Worm (Caenorhabditis elegans): ENCODE measurements around the gene F32A11.1.

The F32A11.1 gene

DNA sequence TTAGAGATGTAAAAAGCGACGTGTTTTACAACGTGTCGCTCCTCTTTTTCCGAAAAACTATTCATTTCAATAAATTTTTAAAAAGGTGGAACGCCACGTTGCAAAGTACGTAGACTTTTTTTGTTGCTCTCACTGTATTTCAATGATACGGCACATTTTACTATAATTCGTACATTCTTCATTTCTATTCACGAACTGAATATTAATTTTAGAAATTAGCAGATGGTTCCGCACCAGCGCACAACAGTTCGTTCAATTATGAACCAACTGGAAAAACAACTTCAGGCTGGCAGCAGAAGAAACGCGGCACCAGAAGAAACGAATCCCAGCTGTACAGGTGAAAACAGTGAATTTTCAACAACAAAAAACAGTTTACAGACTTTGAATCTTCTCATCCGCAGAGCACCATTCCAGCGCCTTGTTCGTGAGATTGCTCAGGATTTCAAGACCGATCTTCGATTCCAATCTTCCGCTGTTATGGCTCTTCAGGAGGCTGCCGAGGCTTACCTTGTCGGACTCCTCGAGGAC lies 26.2 kb downstream of the F32A11.1 start, which contains the start of the genes W09H1.4 and his-73:
TSS of gene W09H1.4 (plus strand) at position 301 of the 528 bp plus-strand sequence.
TSS of gene his-73 (plus strand) at position 478 of the 528 bp plus-strand sequence.
- no peak for TF ChIP-seq elt-4 (tag; optimal IDR thresholded peaks at IDR 0.05)
- TF ChIP-seq ref-2 (tag; optimal IDR thresholded peaks at IDR 0.05), result no peak
- no peak for TF ChIP-seq dmd-4 (tag; optimal IDR thresholded peaks at IDR 0.05; ENCODE audit: borderline replicate concordance)
- TF ChIP-seq ceh-14 (tag; optimal IDR thresholded peaks at IDR 0.05), result no peak

DNA sequence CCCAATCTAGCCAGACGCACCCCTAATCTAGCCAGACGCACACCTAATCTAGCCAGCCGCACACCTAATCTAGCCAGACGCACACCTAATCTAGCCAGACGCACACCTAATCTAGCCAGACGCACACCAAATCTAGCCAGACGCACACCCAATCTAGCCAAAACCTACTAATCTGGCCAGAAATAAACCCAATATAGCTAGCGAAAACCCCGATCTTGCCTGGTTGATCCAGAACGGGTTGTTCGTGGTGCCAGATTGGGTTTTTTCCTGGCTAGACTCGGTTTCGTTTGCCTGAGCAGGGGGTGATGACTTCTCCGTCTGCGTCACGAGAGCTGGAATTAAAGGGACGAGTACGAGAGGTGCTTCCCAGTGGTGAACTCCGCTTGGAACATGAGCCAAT lies 27.0 kb downstream of the F32A11.1 start, which contains the start of gene W09H1.3:
TSS of gene W09H1.3 (plus strand) at position 301 of the 400 bp plus-strand sequence.
- TF ChIP-seq dve-1 (tag; optimal IDR thresholded peaks at IDR 0.05) (no peak), dmd-4 (tag; optimal IDR thresholded peaks at IDR 0.05; ENCODE audit: borderline replicate concordance) (no peak), unc-42 (tag; optimal IDR thresholded peaks at IDR 0.05) (no peak), ceh-2 (tag; optimal IDR thresholded peaks at IDR 0.05) (no peak)

DNA sequence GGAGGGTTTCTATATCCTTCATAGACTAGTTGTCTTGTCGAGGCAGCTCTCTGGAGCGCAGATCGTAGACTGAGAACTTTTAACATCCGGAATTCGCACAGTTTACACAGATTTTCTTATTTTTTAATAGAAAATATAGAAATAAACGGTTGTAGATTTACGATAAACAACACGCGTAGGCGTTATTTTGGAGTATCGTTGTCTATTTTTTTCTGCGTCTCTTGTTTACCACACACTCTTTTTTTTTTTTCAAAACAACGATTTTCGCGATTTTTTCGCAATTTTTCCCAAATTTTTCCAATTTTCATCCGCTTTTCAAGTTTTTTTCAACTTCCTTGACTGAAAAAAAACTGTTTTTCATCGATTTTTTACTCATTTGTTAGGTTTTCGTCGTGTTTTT lies 30.1 kb downstream of the F32A11.1 start, which contains the start of gene mecr-1:
TSS of gene mecr-1 (minus strand) at position 127 of the 400 bp plus-strand sequence.
- TF ChIP-seq dve-1 (tag; optimal IDR thresholded peaks at IDR 0.05) (no peak), ceh-31 (tag; optimal IDR thresholded peaks at IDR 0.05) (peak; percentile 42)

DNA sequence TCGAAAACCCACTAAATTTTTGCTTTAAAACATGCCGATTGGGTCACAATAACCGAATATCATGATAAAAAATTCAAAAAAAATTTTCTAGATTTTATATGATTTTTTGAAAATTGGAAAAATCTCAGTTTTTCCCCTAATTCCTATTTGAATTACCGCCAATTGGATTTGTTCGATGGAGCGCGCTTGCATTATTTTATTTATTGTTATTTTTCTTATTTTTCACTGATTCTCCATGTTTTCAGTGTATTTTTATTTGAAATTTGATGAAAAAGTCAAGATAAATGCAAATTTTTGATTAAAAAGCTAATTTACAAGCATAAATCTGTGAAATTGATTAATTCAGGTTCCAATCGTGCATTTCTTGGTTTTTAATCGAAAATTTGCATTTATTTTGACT lies 31.0 kb downstream of the F32A11.1 start:
- no peak for TF ChIP-seq pros-1 (tag; optimal IDR thresholded peaks at IDR 0.05)
- TF ChIP-seq ceh-48 (tag; optimal IDR thresholded peaks at IDR 0.05), result no peak
- TF ChIP-seq ref-2 (tag; optimal IDR thresholded peaks at IDR 0.05), result no peak
- no peak for TF ChIP-seq Y22D7AL.16 (tag; optimal IDR thresholded peaks at IDR 0.05)

DNA sequence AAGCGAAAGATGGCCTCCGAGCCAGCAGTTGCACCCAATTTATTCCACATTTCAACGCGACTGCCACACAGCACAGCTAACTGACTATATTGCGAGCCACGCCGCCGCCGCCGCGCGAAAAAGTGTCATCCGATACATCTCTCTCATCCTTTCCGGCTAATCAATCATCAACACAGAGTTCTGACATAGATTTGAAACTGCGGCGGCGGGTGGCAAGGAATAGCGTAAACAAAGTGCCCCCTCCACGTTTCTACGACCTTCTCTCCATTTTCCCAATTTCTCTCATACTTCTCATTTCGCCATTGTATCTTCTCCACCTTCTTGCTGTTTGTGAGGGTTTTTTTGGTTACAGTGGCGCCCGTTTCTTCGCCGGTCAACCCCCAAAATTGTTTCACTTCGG lies 32.2 kb downstream of the F32A11.1 start:
- peak; percentile 56 for TF ChIP-seq tbx-2 (tag; optimal IDR thresholded peaks at IDR 0.05)
- TF ChIP-seq zip-5 (tag; optimal IDR thresholded peaks at IDR 0.05), result no peak
- peak; percentile 83 for TF ChIP-seq ceh-34 (tag; optimal IDR thresholded peaks at IDR 0.05)
- TF ChIP-seq rnt-1 (tag; optimal IDR thresholded peaks at IDR 0.05), result peak; percentile 16
- TF ChIP-seq ceh-18 (tag; optimal IDR thresholded peaks at IDR 0.05), result peak; percentile 49
- peak; percentile 24 for TF ChIP-seq ref-2 (tag; optimal IDR thresholded peaks at IDR 0.05)
- peak; percentile 97 for TF ChIP-seq unc-55 (GFP tag; optimal IDR thresholded peaks at IDR 0.05)
- peak; percentile 39 for TF ChIP-seq mec-3 (tag; optimal IDR thresholded peaks at IDR 0.05; ENCODE audit: borderline replicate concordance)
- no peak for TF ChIP-seq hlh-30 (tag; optimal IDR thresholded peaks at IDR 0.05; ENCODE audit: insufficient read depth)

DNA sequence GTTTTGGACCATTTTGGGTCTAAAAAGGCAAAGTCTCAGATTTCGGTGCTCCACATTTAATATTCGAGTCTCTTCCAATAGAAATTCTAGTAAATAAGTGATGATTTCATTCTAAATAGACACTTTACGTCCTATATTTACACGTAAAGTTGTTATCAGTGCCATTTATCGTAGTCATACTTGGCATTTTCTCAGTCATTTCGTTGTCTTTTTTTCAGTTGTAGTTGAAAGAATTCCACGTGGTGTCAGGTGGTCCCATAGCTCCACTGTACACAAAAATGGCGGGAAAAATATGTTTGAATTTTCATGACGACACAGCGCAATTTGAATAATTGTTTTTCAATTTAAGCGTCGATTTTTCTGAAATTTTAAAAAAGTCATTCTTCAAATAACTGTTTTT lies 33.3 kb downstream of the F32A11.1 start:
- TF ChIP-seq npax-4 (tag; optimal IDR thresholded peaks at IDR 0.05), result no peak
- no peak for TF ChIP-seq hlh-13 (GFP tag; optimal IDR thresholded peaks at IDR 0.05)
- no peak for TF ChIP-seq tbx-7 (tag; optimal IDR thresholded peaks at IDR 0.05)
- no peak for TF ChIP-seq C38D4.7 (GFP tag; optimal IDR thresholded peaks at IDR 0.05)
- TF ChIP-seq che-1 (tag; optimal IDR thresholded peaks at IDR 0.05), result no peak
- no peak for TF ChIP-seq K09A11.1 (tag; optimal IDR thresholded peaks at IDR 0.05; ENCODE audit: insufficient read depth)
- TF ChIP-seq fax-1 (tag; optimal IDR thresholded peaks at IDR 0.05), result no peak
- no peak for TF ChIP-seq pax-1 (tag; optimal IDR thresholded peaks at IDR 0.05)
- TF ChIP-seq ttx-3 (tag; optimal IDR thresholded peaks at IDR 0.05), result no peak
- TF ChIP-seq ama-1 (optimal IDR thresholded peaks at IDR 0.05), result no peak
- no peak for TF ChIP-seq sox-2 (GFP tag; IDR thresholded peaks at IDR 0.05)
- no peak for TF ChIP-seq mec-3 (tag; optimal IDR thresholded peaks at IDR 0.05; ENCODE audit: borderline replicate concordance)
- no peak for TF ChIP-seq unc-86 (tag; optimal IDR thresholded peaks at IDR 0.05)
- TF ChIP-seq sdc-2 (tag; optimal IDR thresholded peaks at IDR 0.05), result no peak
- no peak for TF ChIP-seq sox-4 (tag; optimal IDR thresholded peaks at IDR 0.05)
- no peak for TF ChIP-seq lim-6 (tag; optimal IDR thresholded peaks at IDR 0.05)
- TF ChIP-seq ceh-9 (tag; optimal IDR thresholded peaks at IDR 0.05), result no peak
- TF ChIP-seq dve-1 (tag; optimal IDR thresholded peaks at IDR 0.05), result no peak
- TF ChIP-seq ceh-30 (tag; optimal IDR thresholded peaks at IDR 0.05), result no peak
- TF ChIP-seq ref-2 (tag; optimal IDR thresholded peaks at IDR 0.05), result no peak
